Worm (Caenorhabditis elegans) whole organism, L3 larva: ENCODE data around the gene T13B5.9.

Experiments
- ZK546.5 ChIP-seq: sonication (generic microtip); optimal IDR thresholded peaks from 2 replicates; lab custom pipeline; 2017; ENCODE audit warnings: missing biosample characterization, missing genetic modification characterization
- aly-2 ChIP-seq: fragments of 150-350 bp; optimal IDR thresholded peaks from 2 replicates; lab custom pipeline; 2014; ENCODE audit warnings: missing biosample characterization, missing genetic modification characterization
- ceh-16 ChIP-seq: sonication (generic microtip); optimal IDR thresholded peaks from 2 replicates; lab custom pipeline; 2017; ENCODE audit warnings: missing biosample characterization, missing genetic modification characterization
- ceh-28 ChIP-seq: fragments of 150-350 bp; optimal IDR thresholded peaks from 2 replicates; lab custom pipeline; 2014; ENCODE audit warnings: missing biosample characterization, missing genetic modification reagents, missing genetic modification characterization
- ceh-82 ChIP-seq: fragments of 150-350 bp; optimal IDR thresholded peaks from 2 replicates; lab custom pipeline; 2014; ENCODE audit warnings: missing biosample characterization, missing genetic modification characterization
- ceh-9 ChIP-seq: sonication (generic microtip); optimal IDR thresholded peaks from 2 replicates; lab custom pipeline; 2018; ENCODE audit warnings: missing biosample characterization, missing genetic modification characterization
- daf-12 ChIP-seq: fragments of 150-350 bp; optimal IDR thresholded peaks from 2 replicates; lab custom pipeline; 2014; ENCODE audit warnings: missing biosample characterization, missing genetic modification reagents, missing genetic modification characterization
- egl-27 ChIP-seq: sonication (generic microtip); optimal IDR thresholded peaks from 4 replicates; lab custom pipeline; 2017; ENCODE audit warnings: missing biosample characterization, missing genetic modification reagents, missing genetic modification characterization
- egl-5 ChIP-seq: fragments of 150-350 bp; optimal IDR thresholded peaks from 2 replicates; lab custom pipeline; 2017; ENCODE audit warnings: missing biosample characterization, missing genetic modification reagents, missing genetic modification characterization, inconsistent platforms
- elt-1 ChIP-seq: fragments of 150-350 bp; optimal IDR thresholded peaks from 2 replicates; lab custom pipeline; 2014; ENCODE audit warnings: missing biosample characterization, missing genetic modification characterization
- elt-2 ChIP-seq: sonication (generic microtip); optimal IDR thresholded peaks from 2 replicates; lab custom pipeline; 2016; ENCODE audit warnings: missing genetic modification reagents, mild to moderate bottlenecking, missing genetic modification characterization, missing compliant biosample characterization
- elt-3 ChIP-seq, 3 experiments: fragments of 150-350 bp in 1 of 3; sonication (generic microtip) in 2 of 3; optimal IDR thresholded peaks; 2 replicates in 2 of 3; 4 replicates in 1 of 3; lab custom pipeline; 2014 to 2017; ENCODE audit warnings: missing biosample characterization in 3 of 3, missing genetic modification characterization in 3 of 3
- eor-1 ChIP-seq, 2 experiments: fragments of 150-350 bp; optimal IDR thresholded peaks; 2 replicates each; lab custom pipeline; 2014 to 2018; ENCODE audit warnings: missing biosample characterization in 2 of 2, missing genetic modification characterization in 2 of 2
- fkh-2 ChIP-seq: fragments of 150-350 bp; optimal IDR thresholded peaks from 2 replicates; lab custom pipeline; 2014; ENCODE audit warnings: missing biosample characterization, missing genetic modification reagents, missing genetic modification characterization
- fos-1 ChIP-seq: fragments of 150-350 bp; optimal IDR thresholded peaks from 2 replicates; lab custom pipeline; 2014; ENCODE audit warnings: missing biosample characterization, missing genetic modification characterization
- jun-1 ChIP-seq: fragments of 150-350 bp; optimal IDR thresholded peaks from 2 replicates; lab custom pipeline; 2014; ENCODE audit warnings: missing biosample characterization, missing genetic modification reagents, missing genetic modification characterization
- lin-39 ChIP-seq: fragments of 150-350 bp; optimal IDR thresholded peaks from 2 replicates; lab custom pipeline; 2018; ENCODE audit warnings: missing biosample characterization, missing genetic modification reagents, missing genetic modification characterization
- lsy-12 ChIP-seq: sonication (generic microtip); optimal IDR thresholded peaks from 2 replicates; lab custom pipeline; 2016; ENCODE audit warnings: mild to moderate bottlenecking, missing genetic modification characterization, missing compliant biosample characterization
- mdl-1 ChIP-seq: fragments of 150-350 bp; optimal IDR thresholded peaks from 2 replicates; lab custom pipeline; 2014; ENCODE audit warnings: missing biosample characterization, missing genetic modification characterization
- nfya-1 ChIP-seq: sonication (generic microtip); optimal IDR thresholded peaks from 2 replicates; lab custom pipeline; 2017; ENCODE audit warnings: missing genetic modification characterization, mild to moderate bottlenecking, missing compliant biosample characterization, antibody characterized with exemption, moderate library complexity; ENCODE audit not compliant: insufficient read depth
- nhr-11 ChIP-seq: fragments of 150-350 bp; optimal IDR thresholded peaks from 2 replicates; lab custom pipeline; 2014; ENCODE audit warnings: missing biosample characterization, missing genetic modification characterization
- nhr-23 ChIP-seq: fragments of 150-350 bp; optimal IDR thresholded peaks from 2 replicates; lab custom pipeline; 2014; ENCODE audit warnings: missing biosample characterization, missing genetic modification reagents, missing genetic modification characterization
- nhr-237 ChIP-seq: fragments of 150-350 bp; optimal IDR thresholded peaks from 2 replicates; lab custom pipeline; 2014; ENCODE audit warnings: missing biosample characterization, missing genetic modification characterization
- nhr-25 ChIP-seq: sonication (generic microtip); optimal IDR thresholded peaks from 2 replicates; lab custom pipeline; 2017; ENCODE audit warnings: missing biosample characterization, missing genetic modification characterization
- nhr-28 ChIP-seq: fragments of 150-350 bp; optimal IDR thresholded peaks from 2 replicates; lab custom pipeline; 2014; ENCODE audit warnings: missing biosample characterization, missing genetic modification characterization
- nhr-43 ChIP-seq: sonication (generic microtip); optimal IDR thresholded peaks from 2 replicates; lab custom pipeline; 2016; ENCODE audit warnings: mild to moderate bottlenecking, missing genetic modification characterization, missing compliant biosample characterization; ENCODE audit not compliant: poor library complexity, severe bottlenecking
- nhr-76 ChIP-seq: fragments of 150-350 bp; sonication (generic microtip); optimal IDR thresholded peaks from 5 replicates; lab custom pipeline; 2014; ENCODE audit warnings: missing biosample characterization, missing genetic modification characterization
- nhr-77 ChIP-seq: fragments of 150-350 bp; optimal IDR thresholded peaks from 2 replicates; lab custom pipeline; 2014; ENCODE audit warnings: missing biosample characterization, missing genetic modification characterization
- pqm-1 ChIP-seq: fragments of 150-350 bp; optimal IDR thresholded peaks from 2 replicates; lab custom pipeline; 2017; ENCODE audit warnings: missing biosample characterization, missing genetic modification characterization, inconsistent platforms
- sea-2 ChIP-seq: fragments of 150-350 bp; sonication (generic microtip); optimal IDR thresholded peaks from 4 replicates; lab custom pipeline; 2014; ENCODE audit warnings: missing biosample characterization, missing genetic modification reagents, missing genetic modification characterization
- skn-1 ChIP-seq: fragments of 150-350 bp; optimal IDR thresholded peaks from 2 replicates; lab custom pipeline; 2014; ENCODE audit warnings: missing biosample characterization, missing genetic modification characterization
- snpc-4 ChIP-seq: fragments of 150-350 bp; optimal IDR thresholded peaks from 2 replicates; lab custom pipeline; 2014; ENCODE audit warnings: missing biosample characterization, missing genetic modification characterization
- tbx-2 ChIP-seq: sonication (generic microtip); optimal IDR thresholded peaks from 2 replicates; lab custom pipeline; 2016; ENCODE audit warnings: mild to moderate bottlenecking, missing genetic modification characterization, missing compliant biosample characterization
- unc-39 ChIP-seq: sonication (generic microtip); optimal IDR thresholded peaks from 4 replicates; lab custom pipeline; 2017; ENCODE audit warnings: missing biosample characterization, missing genetic modification characterization
- unc-62 ChIP-seq: fragments of 150-350 bp; sonication (generic microtip); optimal IDR thresholded peaks from 4 replicates; lab custom pipeline; 2014; ENCODE audit warnings: missing biosample characterization, missing genetic modification reagents, missing genetic modification characterization
- ztf-11 ChIP-seq: fragments of 150-350 bp; optimal IDR thresholded peaks from 2 replicates; lab custom pipeline; 2014; ENCODE audit warnings: missing biosample characterization, missing genetic modification characterization

Gene T13B5.9

DNA sequence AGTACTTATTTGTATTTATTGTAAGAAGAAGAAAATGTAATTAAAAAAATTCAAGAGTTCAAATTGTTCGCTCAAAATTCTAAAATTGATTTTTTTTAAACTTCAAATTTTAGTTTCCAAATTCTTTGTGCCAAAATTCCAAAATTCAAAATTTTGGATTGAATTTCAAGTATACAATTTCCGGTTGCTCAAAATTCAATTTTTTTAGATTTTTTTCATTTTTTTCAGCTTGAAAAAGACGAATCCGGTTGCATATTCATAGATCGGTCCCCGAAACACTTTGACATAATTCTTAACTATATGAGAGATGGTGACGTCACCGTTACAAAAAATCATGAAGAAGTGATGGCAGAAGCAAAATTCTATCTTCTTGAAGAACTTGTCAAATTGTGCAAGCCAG lies 32.2 kb downstream of the T13B5.9 start, which contains the start of gene K02E7.4:
K02E7.4 (plus strand) TSS at position 301 of the 400 bp plus-strand sequence.
- TF ChIP-seq tbx-2 (tag; lab: Kevin White, UChicago): no peak
- no peak for TF ChIP-seq lin-39 (tag; lab: Kevin White, UChicago)
- TF ChIP-seq ceh-16 (tag; lab: Kevin White, UChicago): no peak
- TF ChIP-seq nhr-77 (tag; lab: Kevin White, UChicago): no peak
- no peak for TF ChIP-seq egl-27 (tag; lab: Kevin White, UChicago)
- no peak for TF ChIP-seq skn-1 (tag; lab: Kevin White, UChicago)
- no peak for TF ChIP-seq pqm-1
- no peak for TF ChIP-seq nhr-237 (tag; lab: Kevin White, UChicago)
- TF ChIP-seq nhr-23 (tag; lab: Kevin White, UChicago): no peak
- TF ChIP-seq ceh-82 (tag; lab: Kevin White, UChicago): no peak
- no peak for TF ChIP-seq elt-3 (tag; optimal IDR thresholded peaks at IDR 0.05; lab: Kevin White, UChicago)
- TF ChIP-seq unc-39 (tag; lab: Kevin White, UChicago): no peak

DNA sequence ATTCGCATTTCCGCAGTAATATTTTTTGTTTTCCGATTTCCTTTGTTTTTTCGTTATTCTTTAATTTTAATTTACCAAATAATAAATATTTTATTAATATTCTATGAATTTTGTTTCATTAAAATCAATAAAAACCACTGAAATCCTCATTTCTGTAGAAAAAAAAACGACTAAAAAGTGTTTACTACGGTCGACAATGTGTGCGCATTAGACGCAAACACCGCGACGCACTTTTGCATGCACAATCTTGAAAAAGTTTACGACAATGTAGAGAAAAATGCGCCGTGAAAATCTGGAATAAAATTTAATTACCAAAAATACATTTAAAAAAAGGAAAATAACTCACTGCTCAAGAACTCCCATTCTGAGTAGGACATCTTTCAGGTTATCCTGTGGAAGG lies 32.9 kb downstream of the T13B5.9 start:
- TF ChIP-seq ZK546.5 (tag; lab: Kevin White, UChicago) (no peak), fkh-2 (tag; lab: Kevin White, UChicago) (no peak), unc-62 (GFP tag; lab: Kevin White, UChicago) (no peak), elt-2 (no peak), ceh-16 (tag; lab: Kevin White, UChicago) (no peak), daf-12 (tag; lab: Kevin White, UChicago) (no peak), skn-1 (tag; lab: Kevin White, UChicago) (no peak), pqm-1 (no peak), nhr-76 (no peak), ceh-28 (tag; lab: Kevin White, UChicago) (no peak), egl-27 (tag; lab: Kevin White, UChicago) (no peak), elt-1 (tag; lab: Kevin White, UChicago) (no peak), nfya-1 (tag; lab: Kevin White, UChicago) (no peak), aly-2 (tag; lab: Kevin White, UChicago) (no peak), ceh-9 (tag; lab: Kevin White, UChicago) (no peak), elt-3 (tag; optimal IDR thresholded peaks at IDR 0.05; lab: Kevin White, UChicago) (no peak), jun-1 (tag; lab: Kevin White, UChicago) (no peak), nhr-237 (tag; lab: Kevin White, UChicago) (no peak), ceh-82 (tag; lab: Kevin White, UChicago) (no peak)
- TF ChIP-seq, all 47 proteins: peak for 0

DNA sequence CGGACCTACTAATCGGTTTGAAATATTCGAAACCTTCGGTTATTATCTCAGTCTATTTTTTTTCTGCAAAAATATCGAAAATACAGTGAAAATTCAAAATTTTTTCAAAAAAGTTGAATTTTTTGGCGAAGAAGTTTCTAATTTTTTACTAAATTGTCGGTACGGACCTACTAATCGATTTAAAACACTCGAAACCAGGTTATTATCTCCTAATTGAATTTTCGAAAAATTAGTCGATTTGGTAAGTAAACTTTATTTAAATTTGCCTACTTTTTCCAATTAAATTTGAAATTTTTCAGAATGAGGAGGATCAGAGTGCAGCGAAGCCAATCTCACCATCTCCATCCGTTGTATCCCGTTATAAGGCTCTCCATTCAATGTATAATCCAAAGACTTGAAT lies 33.4 kb downstream of the T13B5.9 start, which contains the start of gene K02E7.12:
K02E7.12 (plus strand) TSS at position 301 of the 400 bp plus-strand sequence.
- TF ChIP-seq elt-2 (no peak), elt-1 (tag; lab: Kevin White, UChicago) (no peak), ceh-28 (tag; lab: Kevin White, UChicago) (no peak), snpc-4 (tag; lab: Kevin White, UChicago) (no peak), mdl-1 (tag; lab: Kevin White, UChicago) (no peak), nhr-237 (tag; lab: Kevin White, UChicago) (no peak), pqm-1 (no peak), nhr-28 (tag; lab: Kevin White, UChicago) (no peak), aly-2 (tag; lab: Kevin White, UChicago) (no peak), nhr-77 (tag; lab: Kevin White, UChicago) (no peak), nhr-43 (no peak), fkh-2 (tag; lab: Kevin White, UChicago) (no peak), lsy-12 (tag; lab: Kevin White, UChicago) (no peak), nhr-23 (tag; lab: Kevin White, UChicago) (no peak), nhr-11 (tag; lab: Kevin White, UChicago) (no peak)

DNA sequence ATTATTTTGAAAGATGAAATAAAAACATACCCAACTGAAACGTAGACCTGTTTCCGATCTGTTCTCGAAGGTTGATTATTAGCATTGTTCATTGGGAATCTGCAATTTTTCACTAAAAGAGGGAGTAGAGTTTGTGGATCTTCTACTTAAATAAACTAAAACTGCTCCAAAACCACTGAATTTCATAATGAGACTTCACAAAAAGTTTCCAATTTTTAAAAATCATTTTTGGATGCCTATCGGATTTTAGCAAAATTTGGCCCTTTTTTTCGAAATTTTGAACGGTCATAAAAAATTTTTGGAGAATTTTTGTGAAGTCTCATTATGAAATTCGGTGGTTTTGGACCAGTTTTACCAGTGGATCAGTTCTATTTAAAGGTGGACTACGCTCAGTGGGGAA lies 37.4 kb downstream of the T13B5.9 start, which contains the start of gene K02E7.10:
K02E7.10 (minus strand) TSS at position 101 of the 400 bp plus-strand sequence.
- no peak for TF ChIP-seq nhr-28 (tag; lab: Kevin White, UChicago)
- no peak for TF ChIP-seq snpc-4 (tag; lab: Kevin White, UChicago)
- no peak for TF ChIP-seq nhr-77 (tag; lab: Kevin White, UChicago)
- TF ChIP-seq nhr-237 (tag; lab: Kevin White, UChicago): no peak
- TF ChIP-seq unc-39 (tag; lab: Kevin White, UChicago): no peak
- TF ChIP-seq lsy-12 (tag; lab: Kevin White, UChicago): no peak
- TF ChIP-seq skn-1 (tag; lab: Kevin White, UChicago): no peak
- TF ChIP-seq elt-3 (tag; optimal IDR thresholded peaks at IDR 0.05; lab: Kevin White, UChicago): no peak
- no peak for TF ChIP-seq ceh-28 (tag; lab: Kevin White, UChicago)
- no peak for TF ChIP-seq fkh-2 (tag; lab: Kevin White, UChicago)
- no peak for TF ChIP-seq nhr-25 (tag; lab: Kevin White, UChicago)
- no peak for TF ChIP-seq ztf-11
- TF ChIP-seq fos-1: no peak
- no peak for TF ChIP-seq mdl-1 (tag; lab: Kevin White, UChicago)
- TF ChIP-seq ceh-16 (tag; lab: Kevin White, UChicago): no peak
- TF ChIP-seq sea-2: no peak
- no peak for TF ChIP-seq egl-5
- TF ChIP-seq eor-1 (tag; optimal IDR thresholded peaks at IDR 0.05; lab: Kevin White, UChicago): no peak
- no peak for TF ChIP-seq ZK546.5 (tag; lab: Kevin White, UChicago)
- TF ChIP-seq tbx-2 (tag; lab: Kevin White, UChicago): no peak
